Fruit fly (Drosophila melanogaster) whole organism, embryonic: Measurements from ENCODE around the gene eco.
A peak's percentile ranks its signal among the peaks of the same experiment; 100 is the strongest.

Experiments
- Antp ChIP-seq: fragments of 200-800 bp; sonication (Bioruptor generic); optimal IDR thresholded peaks from 3 replicates; lab custom pipeline; 2016; ENCODE audit warnings: missing biosample characterization, missing genetic modification characterization
- B-H1 ChIP-seq: fragments of 200-800 bp; sonication (Bioruptor generic); IDR thresholded peaks from 3 replicates; pipeline ENCODE4 v1.3.6; 2022; ENCODE audit warnings: missing biosample characterization, missing genetic modification characterization
- Bdp1 ChIP-seq: fragments of 200-800 bp; sonication (Bioruptor generic); optimal IDR thresholded peaks from 3 replicates; lab custom pipeline; 2016; ENCODE audit warnings: missing biosample characterization, missing genetic modification characterization
- C15 ChIP-seq: fragments of 200-800 bp; sonication (Bioruptor generic); IDR thresholded peaks from 3 replicates; pipeline ENCODE4 v1.3.6; 2022; ENCODE audit warnings: missing biosample characterization, missing genetic modification characterization
- CG10979 ChIP-seq: fragments of 200-800 bp; sonication (Bioruptor generic); optimal IDR thresholded peaks from 2 replicates; lab custom pipeline; 2018; ENCODE audit warnings: missing biosample characterization, mild to moderate bottlenecking, missing genetic modification characterization, moderate library complexity
- CG11504 ChIP-seq: fragments of 200-800 bp; sonication (Bioruptor generic); optimal IDR thresholded peaks from 3 replicates; lab custom pipeline; 2019; ENCODE audit warnings: missing biosample characterization, mild to moderate bottlenecking, missing genetic modification characterization, moderate library complexity
- CG14050 ChIP-seq: fragments of 200-800 bp; sonication (Bioruptor generic); IDR thresholded peaks from 3 replicates; pipeline ENCODE4 v1.3.6; 2022; ENCODE audit warnings: missing biosample characterization, missing genetic modification characterization
- CG1602 ChIP-seq: fragments of 200-800 bp; sonication (Bioruptor generic); optimal IDR thresholded peaks from 3 replicates; lab custom pipeline; 2016; ENCODE audit warnings: missing biosample characterization, missing genetic modification characterization
- CG17328 ChIP-seq: fragments of 200-800 bp; sonication (Bioruptor generic); IDR thresholded peaks from 2 replicates; pipeline ENCODE4 v1.3.6; 2022; ENCODE audit warnings: missing biosample characterization, missing genetic modification characterization
- CG18619 ChIP-seq: fragments of 200-800 bp; sonication (Bioruptor generic); optimal IDR thresholded peaks from 3 replicates; lab custom pipeline; 2017; ENCODE audit warnings: missing biosample characterization, mild to moderate bottlenecking, missing genetic modification characterization
- CG18764 ChIP-seq: fragments of 200-800 bp; sonication (Bioruptor generic); optimal IDR thresholded peaks from 3 replicates; lab custom pipeline; 2016; ENCODE audit warnings: missing biosample characterization, missing genetic modification characterization
- CG31441 ChIP-seq: fragments of 200-800 bp; sonication (Bioruptor generic); IDR thresholded peaks from 2 replicates; pipeline ENCODE4 v1.3.6; 2022; ENCODE audit warnings: missing biosample characterization, missing genetic modification characterization
- CG33213 ChIP-seq: fragments of 200-800 bp; sonication (Bioruptor generic); optimal IDR thresholded peaks from 3 replicates; lab custom pipeline; 2016; ENCODE audit warnings: missing biosample characterization, missing genetic modification characterization
- CG3847 ChIP-seq: fragments of 200-800 bp; sonication (Bioruptor generic); IDR thresholded peaks from 2 replicates; pipeline ENCODE4 v1.3.6; 2022; ENCODE audit warnings: missing biosample characterization, missing genetic modification characterization
- CG5953 ChIP-seq: fragments of 200-800 bp; sonication (Bioruptor generic); IDR thresholded peaks from 2 replicates; pipeline ENCODE4 v1.3.6; 2022; ENCODE audit warnings: missing biosample characterization, missing genetic modification characterization
- CG6272 ChIP-seq: fragments of 200-800 bp; sonication (Bioruptor generic); IDR thresholded peaks from 2 replicates; pipeline ENCODE4 v1.3.6; 2022; ENCODE audit warnings: missing biosample characterization, missing genetic modification characterization
- CG6654 ChIP-seq: fragments of 200-800 bp; sonication (Bioruptor generic); optimal IDR thresholded peaks from 2 replicates; lab custom pipeline; 2017; ENCODE audit warnings: missing biosample characterization, mild to moderate bottlenecking, missing genetic modification characterization
- CG7357 ChIP-seq: fragments of 200-800 bp; sonication (Bioruptor generic); IDR thresholded peaks from 3 replicates; pipeline ENCODE4 v1.3.6; 2022; ENCODE audit warnings: missing biosample characterization, missing genetic modification characterization
- CG8089 ChIP-seq: fragments of 200-800 bp; sonication (Bioruptor generic); optimal IDR thresholded peaks from 3 replicates; lab custom pipeline; 2016; ENCODE audit warnings: missing biosample characterization, missing genetic modification characterization
- CG9609 ChIP-seq: fragments of 200-800 bp; sonication (Bioruptor generic); optimal IDR thresholded peaks from 3 replicates; lab custom pipeline; 2016; ENCODE audit warnings: missing biosample characterization, missing genetic modification characterization
- CTCF ChIP-seq: fragments of 200-800 bp; sonication (Bioruptor generic); optimal IDR thresholded peaks from 2 replicates; lab custom pipeline; 2017; ENCODE audit warnings: missing biosample characterization, mild to moderate bottlenecking, missing genetic modification characterization, moderate library complexity
- CoRest ChIP-seq: fragments of 200-800 bp; sonication (Bioruptor generic); optimal IDR thresholded peaks from 3 replicates; lab custom pipeline; 2018; ENCODE audit warnings: missing biosample characterization, mild to moderate bottlenecking, missing genetic modification characterization, moderate library complexity
- D ChIP-seq, 2 experiments: fragments of 200-800 bp in 1 of 2; fragments of >200 bp in 1 of 2; sonication (Bioruptor generic) in 1 of 2; optimal IDR thresholded peaks; 2 replicates in 1 of 2; 3 replicates in 1 of 2; lab custom pipeline; 2017; ENCODE audit warnings: mild to moderate bottlenecking in 1 of 2, missing biosample characterization in 1 of 2, missing genetic modification characterization in 1 of 2, missing genetic modification reagents in 1 of 2
- Dbx ChIP-seq: fragments of 200-800 bp; sonication (Bioruptor generic); IDR thresholded peaks from 3 replicates; pipeline ENCODE4 v1.3.6; 2022; ENCODE audit warnings: missing biosample characterization, missing genetic modification characterization
- Dfd ChIP-seq, 2 experiments: fragments of >200 bp; optimal IDR thresholded peaks; 2 replicates each; lab custom pipeline; 2017; ENCODE audit warnings: missing biosample characterization in 2 of 2, missing genetic modification characterization in 2 of 2
- Drgx ChIP-seq: fragments of 200-800 bp; sonication (Bioruptor generic); IDR thresholded peaks from 2 replicates; pipeline ENCODE4 v1.3.6; 2022; ENCODE audit warnings: missing biosample characterization, missing genetic modification characterization
- HLH4C ChIP-seq: fragments of 200-800 bp; sonication (Bioruptor generic); IDR thresholded peaks from 3 replicates; pipeline ENCODE4 v1.3.6; 2022; ENCODE audit warnings: missing biosample characterization, missing genetic modification characterization; ENCODE audit not compliant: partially characterized antibody
- Jarid2 ChIP-seq: fragments of 200-800 bp; sonication (Bioruptor generic); optimal IDR thresholded peaks from 3 replicates; lab custom pipeline; 2017; ENCODE audit warnings: mild to moderate bottlenecking, missing biosample characterization, missing genetic modification reagents, missing genetic modification characterization
- MBD-R2 ChIP-seq: fragments of 200-800 bp; sonication (Bioruptor generic); IDR thresholded peaks from 2 replicates; pipeline ENCODE4 v1.3.6; 2022; ENCODE audit warnings: missing biosample characterization, missing genetic modification characterization
- Neu2 ChIP-seq: fragments of 200-800 bp; sonication (Bioruptor generic); optimal IDR thresholded peaks from 3 replicates; lab custom pipeline; 2016; ENCODE audit warnings: missing biosample characterization, missing genetic modification characterization, borderline replicate concordance
- NfI ChIP-seq: fragments of 200-800 bp; sonication (Bioruptor generic); optimal IDR thresholded peaks from 3 replicates; lab custom pipeline; 2018; ENCODE audit warnings: missing biosample characterization, mild to moderate bottlenecking, missing genetic modification characterization, moderate library complexity
- Pdp1 ChIP-seq, 2 experiments: fragments of 200-800 bp; sonication (Bioruptor generic); optimal IDR thresholded peaks; 3 replicates each; lab custom pipeline; 2016; ENCODE audit warnings: missing biosample characterization in 2 of 2, missing genetic modification characterization in 2 of 2, mild to moderate bottlenecking in 1 of 2, moderate library complexity in 1 of 2
- Ssrp ChIP-seq: fragments of 200-800 bp; sonication (Bioruptor generic); optimal IDR thresholded peaks from 2 replicates; lab custom pipeline; 2018; ENCODE audit warnings: missing biosample characterization, mild to moderate bottlenecking, missing genetic modification characterization, moderate library complexity
- Vsx1 ChIP-seq: fragments of 200-800 bp; sonication (Bioruptor generic); optimal IDR thresholded peaks from 2 replicates; lab custom pipeline; 2017; ENCODE audit warnings: missing biosample characterization, mild to moderate bottlenecking, missing genetic modification characterization, missing genetic modification reagents
- aop ChIP-seq: fragments of 200-800 bp; sonication (Bioruptor generic); IDR thresholded peaks from 2 replicates; pipeline ENCODE4 v1.3.6; 2022; ENCODE audit warnings: missing biosample characterization, missing genetic modification characterization
- bab2 ChIP-seq: fragments of 200-800 bp; sonication (Bioruptor generic); optimal IDR thresholded peaks from 2 replicates; lab custom pipeline; 2016; ENCODE audit warnings: missing biosample characterization, missing genetic modification characterization
- bigmax ChIP-seq: fragments of 200-800 bp; sonication (Bioruptor generic); optimal IDR thresholded peaks from 2 replicates; lab custom pipeline; 2018; ENCODE audit warnings: missing biosample characterization, mild to moderate bottlenecking, missing genetic modification characterization
- chinmo ChIP-seq: fragments of 200-800 bp; sonication (Bioruptor generic); IDR thresholded peaks from 4 replicates; pipeline ENCODE4 v1.3.6; 2022; ENCODE audit warnings: missing biosample characterization, missing genetic modification characterization; ENCODE audit not compliant: partially characterized antibody
- dpn ChIP-seq, 2 experiments: fragments of 200-800 bp; sonication (Bioruptor generic); optimal IDR thresholded peaks; 3 replicates each; lab custom pipeline; 2016; ENCODE audit warnings: missing biosample characterization in 2 of 2, missing genetic modification characterization in 2 of 2
- dysf ChIP-seq: fragments of 200-800 bp; sonication (Bioruptor generic); IDR thresholded peaks from 3 replicates; pipeline ENCODE4 v1.3.6; 2022; ENCODE audit warnings: missing biosample characterization, missing genetic modification characterization
- gsb ChIP-seq: fragments of 200-800 bp; sonication (Bioruptor generic); IDR thresholded peaks from 2 replicates; pipeline ENCODE4 v1.3.6; 2022; ENCODE audit warnings: missing biosample characterization, missing genetic modification characterization
- gsb-n ChIP-seq: fragments of 200-800 bp; sonication (Bioruptor generic); optimal IDR thresholded peaks from 3 replicates; lab custom pipeline; 2018; ENCODE audit warnings: missing biosample characterization, mild to moderate bottlenecking, missing genetic modification characterization
- gt ChIP-seq: fragments of 200-800 bp; sonication (Bioruptor generic); IDR thresholded peaks from 2 replicates; pipeline ENCODE4 v1.3.6; 2022; ENCODE audit warnings: missing biosample characterization, missing genetic modification characterization
- jumu ChIP-seq: fragments of 200-800 bp; sonication (Bioruptor generic); optimal IDR thresholded peaks from 3 replicates; lab custom pipeline; 2016; ENCODE audit warnings: missing biosample characterization, missing genetic modification characterization
- nerfin-1 ChIP-seq: fragments of 200-800 bp; sonication (Bioruptor generic); optimal IDR thresholded peaks from 3 replicates; lab custom pipeline; 2019; ENCODE audit warnings: missing biosample characterization, mild to moderate bottlenecking, missing genetic modification characterization, moderate library complexity
- oc ChIP-seq: fragments of 200-800 bp; sonication (Bioruptor generic); optimal IDR thresholded peaks from 2 replicates; lab custom pipeline; 2018; ENCODE audit warnings: missing biosample characterization, mild to moderate bottlenecking, missing genetic modification characterization, moderate library complexity
- odd ChIP-seq: fragments of 200-800 bp; sonication (Bioruptor generic); optimal IDR thresholded peaks from 2 replicates; lab custom pipeline; 2017; ENCODE audit warnings: missing biosample characterization, mild to moderate bottlenecking, missing genetic modification characterization
- slp2 ChIP-seq: fragments of 200-800 bp; sonication (Bioruptor generic); optimal IDR thresholded peaks from 2 replicates; lab custom pipeline; 2016; ENCODE audit warnings: missing biosample characterization, missing genetic modification characterization
- tx ChIP-seq: fragments of 200-800 bp; sonication (Bioruptor generic); optimal IDR thresholded peaks from 2 replicates; lab custom pipeline; 2016; ENCODE audit warnings: missing biosample characterization, missing genetic modification characterization
- zen2 ChIP-seq: fragments of 200-800 bp; sonication (Bioruptor generic); IDR thresholded peaks from 3 replicates; pipeline ENCODE4 v1.3.6; 2022; ENCODE audit warnings: missing biosample characterization, missing genetic modification characterization; ENCODE audit not compliant: partially characterized antibody

eco gene

dm6 chr3L:7381359-7381976 is 42.3 kb upstream of the eco start, which contains the start of the genes SMSr and smid:
SMSr (minus strand) TSS chr3L:7381474.
smid (plus strand) TSS chr3L:7381614.
- TF ChIP-seq oc (tag; lab: Kevin White, UChicago), result no peak
- TF ChIP-seq CG6272 (GFP tag; lab: Robert Waterston, UW), result no peak
- TF ChIP-seq Antp (GFP tag; lab: Kevin White, UChicago), result peak; percentile 52
- TF ChIP-seq jumu (GFP tag; lab: Kevin White, UChicago), result peak; percentile 51
- peak; percentile 79 for TF ChIP-seq CoRest (tag; lab: Kevin White, UChicago)
- peak; percentile 85; the same call in 3 of the 4 replicates for TF ChIP-seq chinmo (GFP tag; lab: Robert Waterston, UW)
- peak; percentile 25 for TF ChIP-seq bigmax (GFP tag; lab: Kevin White, UChicago)
- peak; percentile 62 for TF ChIP-seq CG10979 (tag; lab: Kevin White, UChicago)
- TF ChIP-seq CG3847 (GFP tag; lab: Robert Waterston, UW), result peak; percentile 47; the same call in 1 of the 2 replicates
- TF ChIP-seq aop, result no peak
- TF ChIP-seq Pdp1 (GFP tag; optimal IDR thresholded peaks at IDR 0.05; lab: Kevin White, UChicago), result peak; percentile 29 to 46
- peak; percentile 69 for TF ChIP-seq CG31441
- peak; percentile 88 for TF ChIP-seq HLH4C (GFP tag; lab: Robert Waterston, UW)
- no peak for TF ChIP-seq Jarid2 (GFP tag; lab: Kevin White, UChicago)
- TF ChIP-seq odd (GFP tag; lab: Kevin White, UChicago), result no peak
- TF ChIP-seq Ssrp (tag; lab: Kevin White, UChicago), result peak; percentile 59
- peak; percentile 52 for TF ChIP-seq CTCF (GFP tag; lab: Kevin White, UChicago)
- TF ChIP-seq C15, result no peak
- TF ChIP-seq CG1602 (GFP tag; lab: Kevin White, UChicago), result peak; percentile 61
- peak; percentile 63 to 65 for TF ChIP-seq dpn (GFP tag; optimal IDR thresholded peaks at IDR 0.05; lab: Kevin White, UChicago)
- TF ChIP-seq CG14050 (GFP tag; lab: Robert Waterston, UW), result no peak
- peak; percentile 58 for TF ChIP-seq NfI (GFP tag; lab: Kevin White, UChicago)
- no peak for TF ChIP-seq CG6654
- TF ChIP-seq CG11504, result peak; percentile 73
- TF ChIP-seq CG18619 (GFP tag; lab: Kevin White, UChicago), result peak; percentile 48
- TF ChIP-seq bab2, result peak; percentile 42
- TF ChIP-seq CG18764 (GFP tag; lab: Kevin White, UChicago), result peak; percentile 40
- peak; percentile 57 for TF ChIP-seq MBD-R2
- no peak for TF ChIP-seq CG33213 (GFP tag; lab: Kevin White, UChicago)
- no peak for TF ChIP-seq gt
- TF ChIP-seq gsb-n (tag; lab: Kevin White, UChicago), result peak; percentile 65
- TF ChIP-seq zen2 (GFP tag; lab: Robert Waterston, UW), result peak; percentile 53; the same call in 2 of the 3 replicates
- no peak for TF ChIP-seq gsb (GFP tag; lab: Robert Waterston, UW)
- TF ChIP-seq CG9609 (GFP tag; lab: Kevin White, UChicago), result peak; percentile 20
- peak; percentile 45 for TF ChIP-seq nerfin-1 (tag; lab: Kevin White, UChicago)
- 0 out of 3 replicates have a peak, but pooled peaks have one; percentile 58 for TF ChIP-seq Dbx (GFP tag; lab: Robert Waterston, UW)
- no peak for TF ChIP-seq Neu2 (GFP tag; lab: Kevin White, UChicago)
- 0 out of 2 replicates have a peak, but pooled peaks have one; percentile 6 for TF ChIP-seq CG17328 (GFP tag; lab: Robert Waterston, UW)
- TF ChIP-seq CG5953 (GFP tag; lab: Robert Waterston, UW), result no peak
- TF ChIP-seq slp2, result peak; percentile 42
- TF ChIP-seq Vsx1 (GFP tag; lab: Kevin White, UChicago), result peak; percentile 26
- no peak for TF ChIP-seq D (optimal IDR thresholded peaks at IDR 0.05; lab: Kevin White, UChicago)
- TF ChIP-seq D (GFP tag; optimal IDR thresholded peaks at IDR 0.05; lab: Kevin White, UChicago), result peak; percentile 28
- peak; percentile 67; the same call in 2 of the 3 replicates for TF ChIP-seq dysf
- peak; percentile 60 for TF ChIP-seq tx (GFP tag; lab: Kevin White, UChicago)
- peak; percentile 57 for TF ChIP-seq Bdp1 (GFP tag; lab: Kevin White, UChicago)
- TF ChIP-seq Drgx (GFP tag; lab: Robert Waterston, UW), result no peak
- TF ChIP-seq B-H1 (GFP tag; lab: Robert Waterston, UW), result no peak; the same call in 2 of the 3 replicates
- peak; percentile 47 for TF ChIP-seq CG8089 (GFP tag; lab: Kevin White, UChicago)
- TF ChIP-seq CG7357 (GFP tag; lab: Robert Waterston, UW), result peak; percentile 99
- peak in 1 of 2 experiments; percentile 52 for TF ChIP-seq Dfd (GFP tag; optimal IDR thresholded peaks at IDR 0.05; lab: Kevin White, UChicago)
